Worm (Caenorhabditis elegans): ENCODE results near the gene fip-5.

DNA sequence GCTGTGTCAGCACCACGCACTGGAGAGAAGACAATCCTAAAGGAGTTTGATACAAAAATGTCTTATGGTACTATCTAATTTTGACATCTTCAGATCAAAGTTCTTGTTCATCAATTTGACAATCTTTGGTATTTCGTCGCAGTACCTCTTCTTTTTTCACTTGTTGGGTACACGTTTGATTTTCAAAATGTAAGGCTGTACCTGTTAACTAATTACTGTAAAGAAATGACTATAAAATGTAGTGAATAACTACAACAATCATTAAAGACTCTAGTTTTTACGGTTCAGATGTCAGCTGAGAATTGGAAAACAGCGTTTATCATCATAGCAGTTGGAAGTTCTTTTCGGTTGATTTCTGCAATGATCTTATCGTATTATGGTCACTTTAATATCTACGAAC is 25.4 kb upstream of the fip-5 start:
- TF ChIP-seq nhr-11 (tag; optimal IDR thresholded peaks at IDR 0.05) (no peak), aly-2 (tag; optimal IDR thresholded peaks at IDR 0.05) (no peak), crh-2 (tag; optimal IDR thresholded peaks at IDR 0.05) (no peak), unc-62 (GFP tag; optimal IDR thresholded peaks at IDR 0.05) (no peak), ama-1 (optimal IDR thresholded peaks at IDR 0.05) (no peak), nhr-77 (tag; optimal IDR thresholded peaks at IDR 0.05) (no peak), lsy-2 (tag; optimal IDR thresholded peaks at IDR 0.05) (no peak), ZK546.5 (tag; optimal IDR thresholded peaks at IDR 0.05) (no peak), alr-1 (tag; optimal IDR thresholded peaks at IDR 0.05) (no peak), blmp-1 (tag; optimal IDR thresholded peaks at IDR 0.05; ENCODE audit: insufficient read depth) (no peak), nhr-237 (tag; optimal IDR thresholded peaks at IDR 0.05) (no peak), nhr-12 (tag; optimal IDR thresholded peaks at IDR 0.05) (no peak), elt-3 (tag; optimal IDR thresholded peaks at IDR 0.05) (no peak), lin-13 (GFP tag; optimal IDR thresholded peaks at IDR 0.05) (no peak)
